Fruit fly (Drosophila melanogaster): ENCODE data around the gene east.

Gene east

dm6 chrX:1970575-1971325 lies 39.9 kb upstream of the east start:
- TF ChIP-seq insv (optimal IDR thresholded peaks at IDR 0.05) (no peak), Sin3A (optimal IDR thresholded peaks at IDR 0.05) (no peak), h (optimal IDR thresholded peaks at IDR 0.05) (no peak), ttk (optimal IDR thresholded peaks at IDR 0.05) (no peak), psq (optimal IDR thresholded peaks at IDR 0.05) (no peak), Myc (optimal IDR thresholded peaks at IDR 0.05) (no peak)

dm6 chrX:1972150-1972549 lies 38.5 kb upstream of the east start:
- no peak for TF ChIP-seq psq (optimal IDR thresholded peaks at IDR 0.05)
- TF ChIP-seq ttk (optimal IDR thresholded peaks at IDR 0.05) = no peak
- TF ChIP-seq Sin3A (optimal IDR thresholded peaks at IDR 0.05) = no peak
- no peak for TF ChIP-seq insv (optimal IDR thresholded peaks at IDR 0.05)
- TF ChIP-seq h (optimal IDR thresholded peaks at IDR 0.05) = no peak
- TF ChIP-seq Myc (optimal IDR thresholded peaks at IDR 0.05) = no peak

DNA sequence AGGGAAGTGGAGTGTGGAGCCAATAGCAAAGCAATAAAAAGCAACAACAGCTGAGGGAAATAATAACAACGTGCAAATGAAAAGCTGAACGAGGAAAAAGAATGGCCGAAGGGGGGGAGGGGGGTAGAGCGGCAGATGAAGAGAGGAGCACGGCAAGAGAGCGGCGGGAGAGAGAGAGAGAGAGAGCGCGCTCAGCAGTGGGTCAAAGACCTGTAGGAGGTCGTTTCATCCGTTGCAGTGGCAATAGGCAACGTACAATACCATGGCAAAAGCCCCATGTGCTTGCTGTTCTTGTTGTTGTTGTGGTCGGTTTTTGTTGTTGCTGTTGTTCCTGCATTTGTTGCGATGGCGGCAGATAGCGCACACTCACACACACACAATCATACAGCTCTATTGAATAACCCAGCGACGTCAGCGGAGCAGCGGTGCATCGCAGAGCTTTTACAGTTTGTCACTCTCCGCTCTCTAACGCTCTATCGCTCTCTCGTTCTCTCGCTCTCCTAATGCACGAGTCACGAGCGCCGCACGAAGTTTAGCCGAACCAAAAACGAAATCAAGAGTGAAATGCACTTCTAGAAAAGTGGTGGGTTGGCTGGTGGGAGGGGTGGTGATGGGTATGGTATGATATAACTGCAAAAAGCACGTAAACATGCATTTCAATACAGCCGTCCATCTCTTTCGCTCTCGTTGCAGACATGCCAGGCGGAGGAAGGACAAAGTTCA lies 34.6 kb upstream of the east start:
- TF ChIP-seq Myc (optimal IDR thresholded peaks at IDR 0.05) = no peak
- TF ChIP-seq psq (optimal IDR thresholded peaks at IDR 0.05) = no peak

- TF ChIP-seq ttk (optimal IDR thresholded peaks at IDR 0.05) (no peak), Myc (optimal IDR thresholded peaks at IDR 0.05) (no peak), Sin3A (optimal IDR thresholded peaks at IDR 0.05) (no peak), insv (optimal IDR thresholded peaks at IDR 0.05) (no peak), h (optimal IDR thresholded peaks at IDR 0.05) (no peak), psq (optimal IDR thresholded peaks at IDR 0.05) (no peak)
These were observed 31.6 kb upstream of the east start for dm6 chrX:1979031-1979430.

- TF ChIP-seq Myc (optimal IDR thresholded peaks at IDR 0.05) (no peak), insv (optimal IDR thresholded peaks at IDR 0.05) (no peak), Sin3A (optimal IDR thresholded peaks at IDR 0.05) (no peak), ttk (optimal IDR thresholded peaks at IDR 0.05) (no peak), h (optimal IDR thresholded peaks at IDR 0.05) (no peak), psq (optimal IDR thresholded peaks at IDR 0.05) (no peak)
These were observed 31.0 kb upstream of the east start for dm6 chrX:1979673-1980072.

DNA sequence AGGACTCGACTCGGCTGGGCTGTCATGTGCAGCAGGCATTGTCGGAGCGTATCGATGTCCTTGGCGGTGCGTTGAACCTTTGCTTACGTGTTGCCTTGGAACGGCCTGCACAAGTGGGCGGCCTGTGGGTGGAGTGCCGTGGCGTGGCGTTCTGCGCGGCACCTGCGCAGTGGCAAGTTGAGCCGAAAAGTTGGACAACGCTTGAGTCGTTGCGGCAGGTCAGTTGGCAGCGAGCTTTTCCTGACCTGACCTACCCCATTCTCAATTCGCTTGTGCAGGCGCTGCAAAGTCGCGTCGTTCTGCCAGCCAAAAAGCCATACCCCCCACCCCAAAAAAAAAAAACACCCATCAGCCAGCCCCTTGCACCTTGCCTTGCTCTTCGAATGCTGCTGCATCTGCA lies 28.9 kb upstream of the east start:
- TF ChIP-seq ttk (optimal IDR thresholded peaks at IDR 0.05) = no peak
- no peak for TF ChIP-seq Myc (optimal IDR thresholded peaks at IDR 0.05)
- no peak for TF ChIP-seq Sin3A (optimal IDR thresholded peaks at IDR 0.05)
- TF ChIP-seq insv (optimal IDR thresholded peaks at IDR 0.05) = no peak
- TF ChIP-seq h (optimal IDR thresholded peaks at IDR 0.05) = no peak
- no peak for TF ChIP-seq psq (optimal IDR thresholded peaks at IDR 0.05)

DNA sequence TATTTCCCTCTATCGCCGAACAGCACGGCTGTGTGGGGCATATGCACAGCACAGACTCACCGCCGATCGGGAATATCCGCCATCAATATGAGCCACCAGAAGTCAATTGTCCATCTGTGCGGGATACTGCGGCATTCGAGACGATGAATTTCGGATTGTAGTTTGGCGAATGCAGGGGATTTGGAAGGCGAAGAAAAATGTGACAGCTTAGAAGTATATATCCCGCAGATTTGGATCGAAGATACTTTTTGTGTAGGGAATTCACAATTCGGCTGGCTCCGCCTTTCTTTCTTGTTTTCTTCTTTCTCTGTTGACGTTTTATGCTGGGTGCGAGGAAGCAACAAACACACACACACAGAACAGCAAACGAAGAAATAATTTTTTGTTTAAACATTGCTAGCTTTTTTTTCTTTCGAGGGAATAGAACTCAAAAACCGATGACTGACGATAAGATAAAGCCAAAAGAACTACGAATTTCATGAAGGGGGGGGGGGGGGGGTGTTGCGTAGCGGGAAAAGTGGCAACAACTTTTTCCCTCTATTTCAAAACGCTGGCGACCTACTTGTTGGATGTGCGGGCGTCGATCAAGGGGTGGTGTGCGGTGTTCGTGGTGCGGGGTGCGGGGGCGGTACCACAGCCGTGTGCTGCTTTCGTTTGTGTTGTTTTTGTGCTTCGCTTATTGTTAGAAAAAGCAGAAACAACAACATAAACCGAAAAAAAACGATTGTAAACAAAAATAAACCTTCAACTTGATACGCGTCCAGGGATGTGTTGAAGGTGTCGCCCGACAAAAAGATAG lies 26.3 kb upstream of the east start:
- TF ChIP-seq h (optimal IDR thresholded peaks at IDR 0.05) (no peak), insv (optimal IDR thresholded peaks at IDR 0.05) (no peak), psq (optimal IDR thresholded peaks at IDR 0.05) (no peak), Sin3A (optimal IDR thresholded peaks at IDR 0.05) (no peak), Myc (optimal IDR thresholded peaks at IDR 0.05) (no peak), ttk (optimal IDR thresholded peaks at IDR 0.05) (no peak)

DNA sequence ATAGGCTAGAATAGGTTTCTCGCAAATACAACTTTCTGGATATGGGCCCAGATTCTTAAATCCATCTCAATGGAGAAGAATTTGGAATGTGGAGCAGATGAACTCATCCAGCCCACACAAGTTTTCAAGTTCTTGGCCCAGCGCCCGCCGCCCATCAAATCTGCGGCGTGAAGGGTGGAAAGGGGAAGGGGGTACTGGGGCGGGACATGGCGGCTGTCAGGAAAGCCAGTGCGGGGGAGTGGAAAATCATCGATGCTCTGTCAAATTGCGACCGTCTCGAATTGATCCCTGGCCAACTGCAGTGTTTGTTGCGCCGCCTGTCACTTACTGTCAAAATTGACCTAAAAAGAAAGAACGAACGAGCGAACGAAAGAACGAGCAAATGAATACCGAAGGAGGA lies 25.1 kb upstream of the east start:
- no peak for TF ChIP-seq Sin3A (optimal IDR thresholded peaks at IDR 0.05)
- TF ChIP-seq h (optimal IDR thresholded peaks at IDR 0.05) = no peak
- TF ChIP-seq insv (optimal IDR thresholded peaks at IDR 0.05) = no peak
- no peak for TF ChIP-seq ttk (optimal IDR thresholded peaks at IDR 0.05)
- TF ChIP-seq psq (optimal IDR thresholded peaks at IDR 0.05) = no peak
- TF ChIP-seq Myc (optimal IDR thresholded peaks at IDR 0.05) = no peak

DNA sequence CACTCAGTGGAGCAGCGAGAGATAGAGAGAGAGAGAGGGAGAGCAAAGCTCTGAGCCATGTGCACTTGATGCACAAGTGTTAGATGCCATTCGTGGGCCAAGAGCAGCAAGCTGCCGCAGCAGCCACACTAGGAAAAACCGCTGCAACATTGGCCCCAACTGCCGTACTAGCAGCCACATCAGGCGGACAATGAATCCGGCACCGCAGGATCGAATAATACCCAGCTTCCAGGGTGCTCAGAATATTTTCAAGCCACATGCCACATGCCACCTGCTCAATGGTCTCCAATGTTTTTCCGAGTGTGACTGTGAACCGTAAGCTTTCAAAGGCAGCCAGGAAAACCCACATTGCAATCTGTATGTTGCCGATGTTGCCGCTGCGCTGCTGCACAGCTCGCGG lies 22.0 kb upstream of the east start:
- TF ChIP-seq h (optimal IDR thresholded peaks at IDR 0.05) = no peak
- no peak for TF ChIP-seq Sin3A (optimal IDR thresholded peaks at IDR 0.05)
- TF ChIP-seq insv (optimal IDR thresholded peaks at IDR 0.05) = no peak
- no peak for TF ChIP-seq psq (optimal IDR thresholded peaks at IDR 0.05)
- TF ChIP-seq ttk (optimal IDR thresholded peaks at IDR 0.05) = no peak
- no peak for TF ChIP-seq Myc (optimal IDR thresholded peaks at IDR 0.05)

dm6 chrX:1989981-1990380 lies 20.7 kb upstream of the east start:
- no peak for TF ChIP-seq ttk (optimal IDR thresholded peaks at IDR 0.05)
- TF ChIP-seq psq (optimal IDR thresholded peaks at IDR 0.05) = no peak
- no peak for TF ChIP-seq Sin3A (optimal IDR thresholded peaks at IDR 0.05)
- no peak for TF ChIP-seq h (optimal IDR thresholded peaks at IDR 0.05)
- no peak for TF ChIP-seq insv (optimal IDR thresholded peaks at IDR 0.05)
- no peak for TF ChIP-seq Myc (optimal IDR thresholded peaks at IDR 0.05)

DNA sequence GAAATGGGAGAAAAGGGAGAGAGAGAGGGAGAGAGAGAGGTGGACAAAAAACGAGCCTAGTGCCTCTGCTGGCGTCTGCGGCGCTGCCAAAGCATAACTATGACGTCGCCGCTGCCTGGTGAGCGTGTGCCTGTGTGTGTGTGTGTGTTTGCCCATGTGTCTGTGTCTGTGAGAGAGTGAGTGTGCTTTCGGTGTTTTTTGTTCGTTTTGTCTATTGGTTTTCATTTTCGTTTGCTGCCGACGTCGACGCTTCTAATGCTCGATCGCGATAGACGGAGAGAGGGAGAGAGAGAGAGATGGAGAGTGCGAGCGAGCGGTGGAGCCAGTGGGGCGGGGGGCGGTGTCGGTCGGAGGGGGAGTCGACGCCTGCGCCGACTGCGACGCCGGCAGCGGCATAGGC lies 18.8 kb upstream of the east start:
- no peak for TF ChIP-seq ttk (optimal IDR thresholded peaks at IDR 0.05)
- no peak for TF ChIP-seq Sin3A (optimal IDR thresholded peaks at IDR 0.05)
- no peak for TF ChIP-seq Myc (optimal IDR thresholded peaks at IDR 0.05)

DNA sequence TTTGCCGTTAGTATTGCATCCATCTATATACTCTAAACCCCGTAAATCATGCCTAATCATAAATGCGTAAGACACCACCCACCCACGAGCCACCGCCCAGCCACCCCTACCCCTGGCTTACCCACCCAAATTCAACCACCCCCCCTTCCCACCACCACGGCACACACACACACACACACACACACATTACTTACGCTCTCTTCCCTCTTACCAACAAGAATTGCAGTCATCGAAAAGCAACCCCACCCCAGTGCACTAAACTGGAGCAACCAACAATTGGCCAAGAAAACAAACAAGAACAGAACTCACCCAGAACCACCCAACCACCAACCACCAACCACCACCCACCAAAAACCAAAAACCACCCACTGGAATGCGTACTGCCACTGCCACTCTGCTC lies 16.5 kb upstream of the east start:
- no peak for TF ChIP-seq ttk (optimal IDR thresholded peaks at IDR 0.05)
- no peak for TF ChIP-seq insv (optimal IDR thresholded peaks at IDR 0.05)
- TF ChIP-seq h (optimal IDR thresholded peaks at IDR 0.05) = no peak
